Fruit fly (Drosophila melanogaster): Measurements from ENCODE around the gene CG5421.

Gene CG5421

dm6 chr2L:12433712-12434534 is 14.0 kb downstream of the CG5421 start, which contains the start of gene eRF3 (continued):
- peak; percentile 30 for TF ChIP-seq zfh2 (GFP tag; optimal IDR thresholded peaks at IDR 0.05)
- TF ChIP-seq CG3995 (GFP tag; optimal IDR thresholded peaks at IDR 0.05) = no peak
- TF ChIP-seq CG10147 (GFP tag; optimal IDR thresholded peaks at IDR 0.05) = peak; percentile 63
- peak; percentile 61 for TF ChIP-seq CG4328 (GFP tag; optimal IDR thresholded peaks at IDR 0.05)
- no peak for TF ChIP-seq CG10274 (GFP tag; optimal IDR thresholded peaks at IDR 0.05)
- TF ChIP-seq Dp (GFP tag; optimal IDR thresholded peaks at IDR 0.05) = no peak
- peak; percentile 74 for TF ChIP-seq Med (GFP tag)
- TF ChIP-seq lbe (GFP tag; optimal IDR thresholded peaks at IDR 0.05) = peak; percentile 18
- no peak for TF ChIP-seq Antp (GFP tag; optimal IDR thresholded peaks at IDR 0.05)
- peak; percentile 39 for TF ChIP-seq CG43689 (GFP tag; IDR thresholded peaks at IDR 0.05)
- peak; percentile 71 for TF ChIP-seq sqz (GFP tag; optimal IDR thresholded peaks at IDR 0.05)
- TF ChIP-seq CG6791 (GFP tag; IDR thresholded peaks at IDR 0.05; ENCODE audit: partially characterized antibody) = peak; percentile 29; the same call in 2 of the 3 replicates
- TF ChIP-seq E2f2 (GFP tag; IDR thresholded peaks at IDR 0.05) = peak; percentile 45
- peak; percentile 70 for TF ChIP-seq CG13894 (tag; optimal IDR thresholded peaks at IDR 0.05)
- peak; percentile 12 for TF ChIP-seq stwl (tag; optimal IDR thresholded peaks at IDR 0.05)
- TF ChIP-seq CG15514 (GFP tag; optimal IDR thresholded peaks at IDR 0.05) = no peak
- peak; percentile 82 for TF ChIP-seq CG32532 (GFP tag; IDR thresholded peaks at IDR 0.05)
- peak; percentile 39; the same call in 2 of the 4 replicates for TF ChIP-seq Dll (GFP tag; IDR thresholded peaks at IDR 0.05; ENCODE audit: partially characterized antibody)
- peak; percentile 91 for TF ChIP-seq CG18262 (tag; optimal IDR thresholded peaks at IDR 0.05)
- TF ChIP-seq CG17359 (tag; optimal IDR thresholded peaks at IDR 0.05) = peak; percentile 72
- peak; percentile 50 for TF ChIP-seq Deaf1 (tag; optimal IDR thresholded peaks at IDR 0.05)
- TF ChIP-seq CG5245 (GFP tag; optimal IDR thresholded peaks at IDR 0.05) = peak; percentile 9
- TF ChIP-seq Atf6 (GFP tag; IDR thresholded peaks at IDR 0.05) = peak; percentile 75
- no peak for TF ChIP-seq Mes4 (GFP tag; optimal IDR thresholded peaks at IDR 0.05)
- TF ChIP-seq tgo (GFP tag; IDR thresholded peaks at IDR 0.05) = peak; percentile 85
- peak; percentile 67 for TF ChIP-seq trem (tag; optimal IDR thresholded peaks at IDR 0.05)
- TF ChIP-seq org-1 (GFP tag; optimal IDR thresholded peaks at IDR 0.05) = no peak
- TF ChIP-seq Dbx (GFP tag; IDR thresholded peaks at IDR 0.05) = peak; percentile 74; the same call in 2 of the 3 replicates
- peak; percentile 56 for TF ChIP-seq CG12155 (GFP tag; optimal IDR thresholded peaks at IDR 0.05)
- TF ChIP-seq h (optimal IDR thresholded peaks at IDR 0.05) = no peak
- peak; percentile 29 for TF ChIP-seq nom (GFP tag; optimal IDR thresholded peaks at IDR 0.05)
- TF ChIP-seq CG2875 (GFP tag; optimal IDR thresholded peaks at IDR 0.05) = peak; percentile 26
- no peak for TF ChIP-seq yki (optimal IDR thresholded peaks at IDR 0.05)
- no peak for TF ChIP-seq sima (GFP tag; optimal IDR thresholded peaks at IDR 0.05)
- peak; percentile 59 for TF ChIP-seq az2 (GFP tag; optimal IDR thresholded peaks at IDR 0.05)
- TF ChIP-seq HLH3B (GFP tag; IDR thresholded peaks at IDR 0.05) = peak; percentile 72
- TF ChIP-seq NC2α (GFP tag; optimal IDR thresholded peaks at IDR 0.05) = no peak
- no peak for TF ChIP-seq CG7745 (tag; optimal IDR thresholded peaks at IDR 0.05)
- no peak for TF ChIP-seq HmgD (GFP tag; optimal IDR thresholded peaks at IDR 0.05)
- TF ChIP-seq C15 (GFP tag; IDR thresholded peaks at IDR 0.05) = 0 out of 3 replicates have a peak, but pooled peaks have one; percentile 33
- TF ChIP-seq CoRest (tag; optimal IDR thresholded peaks at IDR 0.05) = peak; percentile 92
- TF ChIP-seq CG1603 (tag; optimal IDR thresholded peaks at IDR 0.05) = peak; percentile 60
- peak; percentile 77 for TF ChIP-seq al (GFP tag; IDR thresholded peaks at IDR 0.05)
- no peak for TF ChIP-seq CG4360 (GFP tag; IDR thresholded peaks at IDR 0.05)
- TF ChIP-seq CG2712 (tag; optimal IDR thresholded peaks at IDR 0.05) = peak; percentile 91
- peak; percentile 59; the same call in 1 of the 2 replicates for TF ChIP-seq Taf1 (GFP tag; IDR thresholded peaks at IDR 0.05)
- TF ChIP-seq vvl (GFP tag; IDR thresholded peaks at IDR 0.05) = peak; percentile 83
- TF ChIP-seq hkb (optimal IDR thresholded peaks at IDR 0.05) = no peak
- peak; percentile 66 for TF ChIP-seq hkb (GFP tag; IDR thresholded peaks at IDR 0.05)
- peak; percentile 67 for TF ChIP-seq Aef1 (GFP tag; IDR thresholded peaks at IDR 0.05)

Data from whole organism, embryonic.